Fruit fly (Drosophila melanogaster): ENCODE results near the gene Ant2.

The Ant2 gene

DNA sequence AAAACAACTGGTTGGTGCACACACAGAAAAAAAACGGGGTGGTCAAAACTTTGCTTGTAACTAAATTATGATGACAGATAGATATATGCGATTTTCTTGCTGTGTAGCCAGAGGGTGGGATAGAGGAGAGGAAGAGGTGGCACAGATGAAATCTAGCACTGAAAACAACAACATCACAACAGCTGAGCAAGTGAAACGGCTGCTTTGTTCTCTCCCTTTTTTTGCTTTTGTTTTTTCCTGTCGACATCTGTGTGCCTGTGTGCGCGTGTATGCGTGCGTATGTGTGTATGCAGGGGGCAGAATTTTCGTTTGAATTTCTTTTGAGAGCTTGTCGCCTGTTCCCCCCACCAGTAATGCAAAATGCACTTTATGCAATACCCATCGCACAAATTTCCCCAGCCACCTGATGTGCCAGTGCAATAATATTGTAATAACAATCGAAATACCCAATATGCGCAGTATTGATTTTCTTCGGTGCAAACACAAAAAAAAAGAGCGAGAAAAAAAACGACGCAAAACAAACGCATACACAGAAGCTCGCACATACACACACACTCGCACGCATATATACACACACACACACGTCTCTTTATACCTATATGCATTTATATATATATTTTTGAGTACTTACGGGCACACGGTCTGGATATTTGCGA, 19.2 kb downstream of the Ant2 start:
- TF ChIP-seq CG17806 (tag; optimal IDR thresholded peaks at IDR 0.05) (peak; percentile 44), Pif1A (GFP tag; optimal IDR thresholded peaks at IDR 0.05) (peak; percentile 73), CG8159 (tag; optimal IDR thresholded peaks at IDR 0.05) (peak; percentile 67), CG34367 (tag; optimal IDR thresholded peaks at IDR 0.05) (peak; percentile 56), EcR (GFP tag; optimal IDR thresholded peaks at IDR 0.05) (peak; percentile 14), CG9948 (tag; optimal IDR thresholded peaks at IDR 0.05) (peak; percentile 38), CG12605 (GFP tag; IDR thresholded peaks at IDR 0.05) (peak; percentile 7), CG10348 (GFP tag; IDR thresholded peaks at IDR 0.05) (peak; percentile 38; the same call in 1 of the 2 replicates), Ets98B (GFP tag; IDR thresholded peaks at IDR 0.05) (peak; percentile 82), CG14655 (GFP tag; optimal IDR thresholded peaks at IDR 0.05) (peak; percentile 81), CG15710 (tag; optimal IDR thresholded peaks at IDR 0.05) (peak; percentile 66), Pif1B (GFP tag; optimal IDR thresholded peaks at IDR 0.05) (peak; percentile 63), D1 (tag; optimal IDR thresholded peaks at IDR 0.05) (peak; percentile 44), gl (tag; optimal IDR thresholded peaks at IDR 0.05) (peak; percentile 88), rn (GFP tag; IDR thresholded peaks at IDR 0.05) (peak; percentile 64), CG13204 (GFP tag; optimal IDR thresholded peaks at IDR 0.05) (peak; percentile 74), CG4496 (GFP tag; IDR thresholded peaks at IDR 0.05) (peak; percentile 72), Snoo (tag; optimal IDR thresholded peaks at IDR 0.05) (peak; percentile 9), CG8301 (tag; optimal IDR thresholded peaks at IDR 0.05) (peak; percentile 70), CG32121 (GFP tag; IDR thresholded peaks at IDR 0.05) (peak; percentile 82), fd96Ca (GFP tag; IDR thresholded peaks at IDR 0.05) (peak; percentile 72; the same call in 1 of the 3 replicates)

dm6 chrX:10766976-10767349, 19.7 kb downstream of the Ant2 start:
- TF ChIP-seq CG13204 (GFP tag; optimal IDR thresholded peaks at IDR 0.05), result no peak
- TF ChIP-seq CG12605 (GFP tag; IDR thresholded peaks at IDR 0.05), result peak; percentile 69
- TF ChIP-seq CG9948 (tag; optimal IDR thresholded peaks at IDR 0.05), result no peak
- TF ChIP-seq Snoo (tag; optimal IDR thresholded peaks at IDR 0.05), result no peak
- no peak for TF ChIP-seq Pif1B (GFP tag; optimal IDR thresholded peaks at IDR 0.05)

- TF ChIP-seq CG9948 (tag; optimal IDR thresholded peaks at IDR 0.05) (no peak), Ets98B (GFP tag; IDR thresholded peaks at IDR 0.05) (no peak), gl (tag; optimal IDR thresholded peaks at IDR 0.05) (no peak), D1 (tag; optimal IDR thresholded peaks at IDR 0.05) (no peak), CG4496 (GFP tag; IDR thresholded peaks at IDR 0.05) (peak; percentile 13; the same call in 1 of the 3 replicates), Pif1A (GFP tag; optimal IDR thresholded peaks at IDR 0.05) (no peak)
These were observed 22.5 kb downstream of the Ant2 start, which contains the start of gene Tango5 for dm6 chrX:10764206-10764605. TSS of gene Tango5 (minus strand) at chrX:10764413.

dm6 chrX:10762959-10763883, 23.5 kb downstream of the Ant2 start:
- TF ChIP-seq Pif1B (GFP tag; optimal IDR thresholded peaks at IDR 0.05) (no peak), CG4496 (GFP tag; IDR thresholded peaks at IDR 0.05) (no peak), CG8301 (tag; optimal IDR thresholded peaks at IDR 0.05) (no peak), CG13204 (GFP tag; optimal IDR thresholded peaks at IDR 0.05) (peak; percentile 71), Ets98B (GFP tag; IDR thresholded peaks at IDR 0.05) (peak; percentile 41; the same call in 1 of the 2 replicates), fd96Ca (GFP tag; IDR thresholded peaks at IDR 0.05) (peak; percentile 33; the same call in 1 of the 3 replicates), EcR (GFP tag; optimal IDR thresholded peaks at IDR 0.05) (peak; percentile 65), CG12605 (GFP tag; IDR thresholded peaks at IDR 0.05) (no peak), Snoo (tag; optimal IDR thresholded peaks at IDR 0.05) (no peak), gl (tag; optimal IDR thresholded peaks at IDR 0.05) (peak; percentile 9), CG15710 (tag; optimal IDR thresholded peaks at IDR 0.05) (no peak), CG34367 (tag; optimal IDR thresholded peaks at IDR 0.05) (no peak), CG9948 (tag; optimal IDR thresholded peaks at IDR 0.05) (no peak), CG17806 (tag; optimal IDR thresholded peaks at IDR 0.05) (no peak), CG10348 (GFP tag; IDR thresholded peaks at IDR 0.05) (no peak), CG32121 (GFP tag; IDR thresholded peaks at IDR 0.05) (peak; percentile 51)

DNA sequence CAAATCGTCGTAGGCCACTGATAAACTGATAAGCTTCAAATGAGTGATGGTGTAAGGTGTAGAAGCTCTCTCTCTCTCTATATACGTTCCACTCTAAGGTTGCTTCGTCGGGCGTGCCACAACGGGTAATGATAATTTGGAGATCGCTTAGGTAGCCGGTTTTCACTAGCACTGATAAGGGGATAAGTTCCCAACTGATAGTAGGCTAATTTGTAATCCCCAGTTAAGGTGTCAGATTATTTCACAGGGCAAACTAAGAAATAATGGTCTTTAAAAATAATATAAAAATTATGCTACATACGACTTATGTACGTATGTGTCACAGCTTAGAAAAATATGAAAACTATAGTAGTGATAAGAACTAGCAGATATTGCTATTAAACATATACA, 24.1 kb downstream of the Ant2 start:
- no peak for TF ChIP-seq CG15710 (tag; optimal IDR thresholded peaks at IDR 0.05)
- TF ChIP-seq Snoo (tag; optimal IDR thresholded peaks at IDR 0.05), result no peak
- no peak for TF ChIP-seq CG4496 (GFP tag; IDR thresholded peaks at IDR 0.05)
- TF ChIP-seq D1 (tag; optimal IDR thresholded peaks at IDR 0.05), result no peak
- no peak for TF ChIP-seq gl (tag; optimal IDR thresholded peaks at IDR 0.05)
- no peak for TF ChIP-seq CG14655 (GFP tag; optimal IDR thresholded peaks at IDR 0.05)

- TF ChIP-seq fd96Ca (GFP tag; IDR thresholded peaks at IDR 0.05), result 0 out of 3 replicates have a peak, but pooled peaks have one; percentile 14
- TF ChIP-seq gl (tag; optimal IDR thresholded peaks at IDR 0.05), result no peak
These were observed 29.1 kb downstream of the Ant2 start, which contains the start of gene Rph for dm6 chrX:10757616-10758078. TSS of gene Rph (minus strand) at chrX:10757666.

Data from whole organism, pupa.